Worm (Caenorhabditis elegans) whole organism, L4 larva: ENCODE data around the gene grd-3.

Source experiments
- F49E8.2 ChIP-seq: sonication (generic microtip); optimal IDR thresholded peaks from 2 replicates; lab custom pipeline; 2016; ENCODE audit warnings: missing compliant biosample characterization, mild to moderate bottlenecking, missing genetic modification characterization, borderline replicate concordance
- ZK337.2 ChIP-seq: fragments of 200-800 bp; sonication (Bioruptor generic); IDR thresholded peaks from 2 replicates; pipeline ENCODE4 v1.3.6; 2022; ENCODE audit warnings: missing genetic modification reagents, missing genetic modification characterization, missing compliant biosample characterization
- ZK546.5 ChIP-seq, 2 experiments: sonication (generic microtip); optimal IDR thresholded peaks; 2 replicates each; lab custom pipeline; 2017; ENCODE audit warnings: missing biosample characterization in 2 of 2, missing genetic modification characterization in 2 of 2
- aha-1 ChIP-seq: fragments of 150-350 bp; peaks from one replicate; lab custom pipeline; 2014; ENCODE audit warnings: missing biosample characterization, missing genetic modification characterization
- ama-1 ChIP-seq: fragments of 150-350 bp; optimal IDR thresholded peaks from 2 replicates; lab custom pipeline; 2014; ENCODE audit warnings: inconsistent platforms, mixed read lengths
- arid-1 ChIP-seq: fragments of 200-800 bp; sonication (Bioruptor generic); conservative IDR thresholded peaks from 2 replicates; pipeline ENCODE4 v1.3.6; 2022; ENCODE audit warnings: missing genetic modification reagents, missing genetic modification characterization, missing compliant biosample characterization
- ceh-28 ChIP-seq: fragments of 150-350 bp; optimal IDR thresholded peaks from 2 replicates; lab custom pipeline; 2014; ENCODE audit warnings: missing biosample characterization, missing genetic modification reagents, missing genetic modification characterization
- ceh-32 ChIP-seq: sonication (generic microtip); optimal IDR thresholded peaks from 2 replicates; lab custom pipeline; 2016; ENCODE audit warnings: mild to moderate bottlenecking, missing genetic modification characterization, missing compliant biosample characterization; ENCODE audit not compliant: poor library complexity
- ctbp-1 ChIP-seq: fragments of 200-800 bp; sonication (Bioruptor generic); IDR thresholded peaks from 2 replicates; pipeline ENCODE4 v1.3.6; 2022; ENCODE audit warnings: missing genetic modification reagents, missing genetic modification characterization, missing compliant biosample characterization
- egl-27 ChIP-seq: sonication (generic microtip); optimal IDR thresholded peaks from 3 replicates; lab custom pipeline; 2017; ENCODE audit warnings: missing biosample characterization, missing genetic modification reagents, missing genetic modification characterization
- gei-8 ChIP-seq: fragments of 200-800 bp; sonication (Bioruptor generic); optimal IDR thresholded peaks from 2 replicates; lab custom pipeline; 2018; ENCODE audit warnings: mild to moderate bottlenecking, missing genetic modification characterization, missing compliant biosample characterization
- hif-1 ChIP-seq, 2 experiments: sonication (generic microtip); optimal IDR thresholded peaks; 2 replicates each; lab custom pipeline; 2016 to 2017; ENCODE audit warnings: missing compliant biosample characterization in 2 of 2, missing genetic modification characterization in 2 of 2, missing genetic modification reagents in 2 of 2, missing genotype in 2 of 2, mild to moderate bottlenecking in 1 of 2
- hlh-30 ChIP-seq: sonication (generic microtip); optimal IDR thresholded peaks from 2 replicates; lab custom pipeline; 2017; ENCODE audit warnings: antibody characterized with exemption, mild to moderate bottlenecking, missing genetic modification characterization, missing compliant biosample characterization; ENCODE audit not compliant: insufficient read depth
- hmg-1.1 ChIP-seq: fragments of 200-800 bp; sonication (Bioruptor generic); IDR thresholded peaks from 2 replicates; pipeline ENCODE4 v1.3.6; 2022; ENCODE audit warnings: missing genetic modification reagents, missing genetic modification characterization, missing compliant biosample characterization
- lin-13 ChIP-seq: fragments of 150-350 bp; optimal IDR thresholded peaks from 2 replicates; lab custom pipeline; 2014; ENCODE audit warnings: missing biosample characterization, missing genetic modification reagents, missing genetic modification characterization
- lin-38 ChIP-seq: fragments of 200-800 bp; sonication (Bioruptor generic); IDR thresholded peaks from 2 replicates; pipeline ENCODE4 v1.3.6; 2022; ENCODE audit warnings: missing genetic modification reagents, missing genetic modification characterization, missing compliant biosample characterization
- madf-9 ChIP-seq: fragments of 200-800 bp; sonication (Bioruptor generic); conservative IDR thresholded peaks from 2 replicates; pipeline ENCODE4 v1.3.6; 2022; ENCODE audit warnings: missing genetic modification reagents, missing genetic modification characterization, missing compliant biosample characterization
- mdt-29 ChIP-seq: fragments of 200-800 bp; sonication (Bioruptor generic); IDR thresholded peaks from 2 replicates; pipeline ENCODE4 v1.3.6; 2022; ENCODE audit warnings: missing genetic modification reagents, missing genetic modification characterization, missing compliant biosample characterization
- mes-2 ChIP-seq: sonication (generic microtip); optimal IDR thresholded peaks from 2 replicates; lab custom pipeline; 2016; ENCODE audit warnings: missing genotype, mild to moderate bottlenecking, missing genetic modification characterization, missing compliant biosample characterization; ENCODE audit not compliant: poor library complexity, severe bottlenecking
- nhr-111 ChIP-seq: fragments of 200-800 bp; sonication (Bioruptor generic); optimal IDR thresholded peaks from 2 replicates; lab custom pipeline; 2018; ENCODE audit warnings: mild to moderate bottlenecking, missing genetic modification characterization, missing compliant biosample characterization
- nhr-25 ChIP-seq: sonication (generic microtip); optimal IDR thresholded peaks from 2 replicates; lab custom pipeline; 2017; ENCODE audit warnings: missing genetic modification characterization, mild to moderate bottlenecking, missing compliant biosample characterization, antibody characterized with exemption, moderate library complexity, borderline replicate concordance; ENCODE audit not compliant: insufficient read depth
- nhr-28 ChIP-seq: fragments of 150-350 bp; optimal IDR thresholded peaks from 2 replicates; lab custom pipeline; 2014; ENCODE audit warnings: missing biosample characterization, missing genetic modification characterization
- nhr-48 ChIP-seq: sonication (generic microtip); optimal IDR thresholded peaks from 2 replicates; lab custom pipeline; 2016; ENCODE audit warnings: mild to moderate bottlenecking, missing genetic modification characterization, missing compliant biosample characterization
- nhr-76 ChIP-seq: fragments of 150-350 bp; optimal IDR thresholded peaks from 2 replicates; lab custom pipeline; 2014; ENCODE audit warnings: missing biosample characterization, missing genetic modification characterization
- pha-4 ChIP-seq, 2 experiments: fragments of 150-350 bp in 1 of 2; fragments of 200-800 bp in 1 of 2; sonication (Bioruptor generic) in 1 of 2; IDR thresholded peaks in 1 of 2; optimal IDR thresholded peaks in 1 of 2; 2 replicates each; pipeline versions ENCODE4 v1.3.6 to Lab custom; 2014 to 2022; ENCODE audit warnings: missing genetic modification characterization in 2 of 2, missing genetic modification reagents in 2 of 2, missing biosample characterization in 1 of 2, missing compliant biosample characterization in 1 of 2
- pqm-1 ChIP-seq: sonication (generic microtip); optimal IDR thresholded peaks from 2 replicates; lab custom pipeline; 2017; ENCODE audit warnings: missing biosample characterization, missing genetic modification characterization
- spr-1 ChIP-seq: sonication (generic microtip); optimal IDR thresholded peaks from 2 replicates; lab custom pipeline; 2016; ENCODE audit warnings: mild to moderate bottlenecking, missing genetic modification characterization, missing compliant biosample characterization
- unc-62 ChIP-seq, 3 experiments: fragments of 150-350 bp in 1 of 3; sonication (generic microtip); optimal IDR thresholded peaks in 2 of 3; peaks in 1 of 3; 1 replicate in 1 of 3; 2 replicates in 2 of 3; lab custom pipeline; 2014 to 2017; ENCODE audit warnings: missing biosample characterization in 3 of 3, missing genetic modification characterization in 3 of 3, missing genetic modification reagents in 3 of 3, missing genotype in 1 of 3
- ztf-11 ChIP-seq: fragments of 150-350 bp; optimal IDR thresholded peaks from 2 replicates; lab custom pipeline; 2014; ENCODE audit warnings: missing biosample characterization, missing genetic modification characterization
- ztf-7 ChIP-seq: fragments of 150-350 bp; optimal IDR thresholded peaks from 2 replicates; lab custom pipeline; 2014; ENCODE audit warnings: missing biosample characterization, missing genetic modification characterization

The grd-3 gene

DNA sequence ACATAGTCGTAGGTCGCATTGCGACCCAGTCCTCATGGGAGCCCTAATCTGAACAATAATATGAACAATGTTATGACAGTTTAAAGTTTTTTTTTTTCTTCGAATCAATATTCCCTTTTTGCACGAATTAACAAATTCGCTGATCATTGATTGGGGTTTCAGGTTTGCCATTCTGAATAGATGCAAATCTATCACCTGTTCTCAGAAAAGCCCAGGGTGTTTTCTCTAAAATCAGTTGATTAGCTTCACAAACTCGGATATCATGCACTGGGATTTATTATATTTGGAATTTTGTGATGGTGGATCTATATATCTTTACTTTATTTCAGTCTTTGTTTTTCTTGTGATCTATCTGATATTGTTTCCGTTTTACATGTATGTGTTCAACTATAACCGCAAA, 13.9 kb downstream of the grd-3 start, which contains the start of gene srz-23:
Gene srz-23 (plus strand): TSS at position 263 of the 400 bp plus-strand sequence.
- TF ChIP-seq nhr-76 (tag; lab: Kevin White, UChicago) (no peak), ZK337.2 (GFP tag; lab: Robert Waterston, UW) (no peak), ceh-28 (tag; lab: Kevin White, UChicago) (no peak), madf-9 (GFP tag; lab: Robert Waterston, UW) (no peak), ceh-32 (tag; lab: Kevin White, UChicago) (no peak), mdt-29 (GFP tag; lab: Robert Waterston, UW) (no peak), egl-27 (no peak)

DNA sequence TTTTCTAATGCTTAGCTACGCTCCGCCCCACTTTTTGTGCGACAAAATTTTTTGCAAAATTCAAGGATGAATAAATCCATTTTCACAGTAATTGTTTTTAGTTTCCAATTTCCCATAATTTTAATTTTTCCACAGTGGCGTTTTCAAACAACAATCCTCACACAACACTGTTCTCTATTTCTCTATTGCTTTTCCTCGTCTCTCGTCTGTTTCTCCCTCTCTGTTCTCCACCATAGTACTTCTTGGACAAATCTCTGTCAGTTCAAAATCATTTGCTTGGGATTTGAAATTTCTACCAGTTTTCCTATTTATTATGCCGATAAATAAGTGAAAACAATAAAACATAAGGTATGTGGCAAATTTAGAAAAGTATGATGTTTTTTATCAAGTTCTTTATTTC, 23.8 kb downstream of the grd-3 start, which contains the start of gene F58E2.4:
Gene F58E2.4 (plus strand): TSS at position 134 of the 400 bp plus-strand sequence.
- TF ChIP-seq ZK546.5 (tag; optimal IDR thresholded peaks at IDR 0.05; lab: Kevin White, UChicago) (no peak), nhr-48 (tag; lab: Kevin White, UChicago) (no peak), aha-1 (peak; percentile 19)

DNA sequence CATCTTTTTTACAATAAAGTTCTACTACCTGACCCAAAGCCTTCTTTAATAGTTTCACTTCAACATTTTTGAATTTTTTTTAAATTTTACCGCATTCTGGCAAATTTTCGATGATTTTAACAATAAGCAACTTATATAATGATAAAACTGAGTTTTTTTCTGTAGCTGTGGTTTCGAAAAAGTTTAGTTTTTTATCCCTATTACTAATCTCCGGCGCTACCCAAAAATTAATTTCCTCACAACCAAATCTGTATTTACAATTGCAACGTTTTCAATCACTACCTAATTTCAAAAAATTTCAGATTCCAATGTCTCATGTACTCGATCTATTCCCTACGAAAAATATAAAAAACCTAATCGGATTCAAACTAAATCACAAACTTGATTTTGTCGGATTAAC, 27.7 kb downstream of the grd-3 start, which contains the start of gene F58E2.3:
Gene F58E2.3 (plus strand): TSS at position 301 of the 400 bp plus-strand sequence.
- TF ChIP-seq hif-1 (tag; optimal IDR thresholded peaks at IDR 0.05; lab: Kevin White, UChicago) (no peak), nhr-25 (tag; lab: Kevin White, UChicago) (no peak), arid-1 (GFP tag; lab: Robert Waterston, UW) (no peak), lin-13 (GFP tag; lab: Kevin White, UChicago) (no peak), pqm-1 (no peak), hlh-30 (tag; lab: Kevin White, UChicago) (no peak), gei-8 (GFP tag; lab: Kevin White, UChicago) (no peak)
- TF ChIP-seq, all 104 proteins: peak for 0

DNA sequence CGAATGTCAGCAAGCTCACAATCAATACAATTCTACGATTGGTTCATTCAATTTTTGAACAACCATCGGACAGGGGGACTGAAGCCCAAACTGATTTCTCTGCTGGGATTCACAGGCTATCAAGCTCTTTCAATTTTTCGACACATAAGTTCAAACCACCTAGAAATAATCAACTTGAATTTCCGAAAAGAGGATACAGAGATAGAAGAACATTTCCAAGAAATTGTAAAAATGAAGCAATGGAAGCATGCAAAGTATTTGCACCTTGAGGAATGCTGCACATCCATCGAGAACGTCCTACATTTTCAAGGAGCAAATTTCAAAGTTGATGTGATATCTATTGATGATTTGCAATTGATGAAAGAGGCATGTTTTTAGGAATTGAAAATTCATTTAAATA, 28.3 kb downstream of the grd-3 start:
- TF ChIP-seq F49E8.2 (tag; lab: Kevin White, UChicago) (no peak), ztf-11 (tag; lab: Kevin White, UChicago) (no peak), pha-4 (GFP tag; IDR thresholded peaks at IDR 0.05; lab: Robert Waterston, UW) (no peak), pha-4 (tag; optimal IDR thresholded peaks at IDR 0.05; lab: Kevin White, UChicago) (no peak), unc-62 (GFP tag; optimal IDR thresholded peaks at IDR 0.05 in 1 of 2; lab: Kevin White, UChicago) (peak in 1 of 2 experiments; percentile 91), unc-62 (tag; optimal IDR thresholded peaks at IDR 0.05; lab: Kevin White, UChicago) (no peak)

DNA sequence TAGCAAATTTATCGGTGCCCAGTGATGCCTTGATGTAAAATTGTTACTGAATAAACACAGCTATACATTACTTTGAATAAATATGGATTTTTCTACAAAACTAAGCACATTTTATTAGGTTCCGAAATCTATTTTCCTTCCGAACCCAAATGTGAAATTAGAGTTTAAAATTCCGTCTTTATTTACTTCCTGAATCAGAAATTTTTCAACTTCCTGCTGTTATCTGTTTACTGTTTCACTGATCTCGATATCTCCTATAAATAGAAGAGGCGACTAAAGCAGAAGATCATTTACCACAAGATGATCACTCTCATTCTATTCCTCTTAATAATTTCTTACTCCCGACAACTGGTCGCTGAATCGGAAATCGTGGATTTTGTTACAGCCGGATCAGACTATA, 30.3 kb downstream of the grd-3 start, which contains the start of gene F58E2.2:
Gene F58E2.2 (plus strand): TSS at position 301 of the 400 bp plus-strand sequence.
- TF ChIP-seq hmg-1.1 (GFP tag; lab: Robert Waterston, UW) (no peak), nhr-111 (GFP tag; lab: Kevin White, UChicago) (no peak), ceh-32 (tag; lab: Kevin White, UChicago) (no peak), lin-38 (no peak), nhr-28 (tag; lab: Kevin White, UChicago) (no peak), ztf-7 (no peak), pha-4 (GFP tag; IDR thresholded peaks at IDR 0.05; lab: Robert Waterston, UW) (no peak), pha-4 (tag; optimal IDR thresholded peaks at IDR 0.05; lab: Kevin White, UChicago) (no peak), hif-1 (tag; optimal IDR thresholded peaks at IDR 0.05; lab: Kevin White, UChicago) (no peak)

DNA sequence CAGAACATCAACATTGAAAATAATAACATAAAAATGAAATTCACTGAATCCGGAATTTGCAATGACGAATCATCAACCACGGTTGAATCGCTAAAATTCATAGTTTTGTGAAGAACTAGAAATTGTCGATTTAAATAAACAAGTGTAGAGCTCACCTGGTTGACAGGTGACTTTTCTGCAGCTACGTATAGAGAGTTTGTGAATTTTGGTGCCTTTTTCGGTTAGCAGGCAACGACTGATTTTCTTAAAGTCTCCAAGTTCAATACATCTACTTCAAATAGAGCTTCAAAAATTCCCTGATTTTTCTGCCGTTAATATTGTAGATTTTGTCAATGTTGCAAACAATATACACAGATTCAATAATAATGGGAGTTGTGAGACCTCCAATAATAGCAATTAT, 37.7 kb downstream of the grd-3 start, which contains the start of gene srz-69:
Gene srz-69 (minus strand): TSS at position 101 of the 400 bp plus-strand sequence.
- TF ChIP-seq ZK337.2 (GFP tag; lab: Robert Waterston, UW) = no peak
- TF ChIP-seq ama-1 (lab: Kevin White, UChicago) = no peak
- TF ChIP-seq spr-1 (tag; lab: Kevin White, UChicago) = no peak
- no peak for TF ChIP-seq mes-2 (tag; lab: Kevin White, UChicago)
- TF ChIP-seq ctbp-1 (GFP tag; lab: Robert Waterston, UW) = no peak
- no peak for TF ChIP-seq nhr-48 (tag; lab: Kevin White, UChicago)
- TF ChIP-seq, all 104 proteins: peak for 0
